Worm (Caenorhabditis elegans) whole organism, L2 larva: Measurements from ENCODE around the gene sre-14.

Source experiments
- C34F6.9 ChIP-seq: fragments of 150-350 bp; optimal IDR thresholded peaks from 2 replicates; lab custom pipeline; 2014; ENCODE audit warnings: missing biosample characterization, missing genetic modification characterization
- F13H6.1 ChIP-seq: sonication (generic microtip); optimal IDR thresholded peaks from 2 replicates; lab custom pipeline; 2016; ENCODE audit warnings: missing genetic modification characterization, missing compliant biosample characterization
- Y55F3AM.14 ChIP-seq: fragments of 200-800 bp; sonication (Bioruptor generic); optimal IDR thresholded peaks from 2 replicates; lab custom pipeline; 2018; ENCODE audit warnings: mild to moderate bottlenecking, missing genetic modification characterization, missing compliant biosample characterization
- alr-1 ChIP-seq: fragments of 150-350 bp; optimal IDR thresholded peaks from 2 replicates; lab custom pipeline; 2014; ENCODE audit warnings: missing biosample characterization, missing genetic modification characterization
- aly-2 ChIP-seq: fragments of 150-350 bp; optimal IDR thresholded peaks from 2 replicates; lab custom pipeline; 2014; ENCODE audit warnings: missing biosample characterization, missing genetic modification characterization
- ama-1 ChIP-seq: fragments of 150-350 bp; optimal IDR thresholded peaks from 2 replicates; lab custom pipeline; 2018; ENCODE audit warnings: inconsistent platforms
- blmp-1 ChIP-seq: sonication (generic microtip); optimal IDR thresholded peaks from 2 replicates; lab custom pipeline; 2017; ENCODE audit warnings: missing genetic modification characterization, mild to moderate bottlenecking, missing compliant biosample characterization, antibody characterized with exemption, moderate library complexity; ENCODE audit not compliant: insufficient read depth
- ceh-82 ChIP-seq: fragments of 150-350 bp; optimal IDR thresholded peaks from 2 replicates; lab custom pipeline; 2014; ENCODE audit warnings: missing biosample characterization, missing genetic modification characterization
- crh-2 ChIP-seq: sonication (generic microtip); optimal IDR thresholded peaks from 2 replicates; lab custom pipeline; 2017; ENCODE audit warnings: missing biosample characterization, missing genetic modification characterization
- egl-27 ChIP-seq: sonication (generic microtip); optimal IDR thresholded peaks from 3 replicates; lab custom pipeline; 2017; ENCODE audit warnings: missing biosample characterization, missing genetic modification reagents, missing genetic modification characterization
- elt-1 ChIP-seq: fragments of 150-350 bp; optimal IDR thresholded peaks from 2 replicates; lab custom pipeline; 2014; ENCODE audit warnings: missing biosample characterization, missing genetic modification characterization
- gmeb-1 ChIP-seq: fragments of 150-350 bp; optimal IDR thresholded peaks from 2 replicates; lab custom pipeline; 2014; ENCODE audit warnings: missing biosample characterization, missing genetic modification characterization
- lin-11 ChIP-seq: fragments of 150-350 bp; sonication (generic microtip); optimal IDR thresholded peaks from 2 replicates; lab custom pipeline; 2014; ENCODE audit warnings: missing biosample characterization, missing genetic modification characterization, inconsistent platforms, mixed read lengths
- lin-13 ChIP-seq: fragments of 150-350 bp; optimal IDR thresholded peaks from 2 replicates; lab custom pipeline; 2014; ENCODE audit warnings: missing biosample characterization, missing genetic modification reagents, missing genetic modification characterization
- lin-39 ChIP-seq: fragments of 150-350 bp; optimal IDR thresholded peaks from 2 replicates; lab custom pipeline; 2014; ENCODE audit warnings: missing biosample characterization, missing genetic modification reagents, missing genetic modification characterization
- lsy-2 ChIP-seq, 2 experiments: fragments of 150-350 bp in 1 of 2; sonication (generic microtip) in 1 of 2; optimal IDR thresholded peaks; 2 replicates each; lab custom pipeline; 2014 to 2017; ENCODE audit warnings: missing biosample characterization in 2 of 2, missing genetic modification characterization in 2 of 2
- mab-5 ChIP-seq: fragments of 150-350 bp; optimal IDR thresholded peaks from 2 replicates; lab custom pipeline; 2014; ENCODE audit warnings: missing biosample characterization, missing genetic modification characterization
- mbf-1 ChIP-seq: sonication (generic microtip); optimal IDR thresholded peaks from 2 replicates; lab custom pipeline; 2017; ENCODE audit warnings: missing biosample characterization, missing genetic modification characterization
- mdl-1 ChIP-seq, 2 experiments: fragments of 150-350 bp in 1 of 2; sonication (generic microtip) in 1 of 2; optimal IDR thresholded peaks; 2 replicates each; lab custom pipeline; 2017; ENCODE audit warnings: missing biosample characterization in 2 of 2, missing genetic modification characterization in 2 of 2
- nhr-10 ChIP-seq: sonication (generic microtip); optimal IDR thresholded peaks from 2 replicates; lab custom pipeline; 2017; ENCODE audit warnings: missing biosample characterization, missing genetic modification characterization
- nhr-11 ChIP-seq: fragments of 150-350 bp; optimal IDR thresholded peaks from 2 replicates; lab custom pipeline; 2014; ENCODE audit warnings: missing biosample characterization, missing genetic modification characterization
- nhr-12 ChIP-seq: fragments of 150-350 bp; optimal IDR thresholded peaks from 2 replicates; lab custom pipeline; 2014; ENCODE audit warnings: missing biosample characterization, missing genetic modification characterization
- nhr-129 ChIP-seq: fragments of 150-350 bp; optimal IDR thresholded peaks from 2 replicates; lab custom pipeline; 2014; ENCODE audit warnings: missing biosample characterization, missing genetic modification characterization
- nhr-21 ChIP-seq: fragments of 150-350 bp; optimal IDR thresholded peaks from 2 replicates; lab custom pipeline; 2014; ENCODE audit warnings: missing biosample characterization, missing genetic modification characterization
- nhr-23 ChIP-seq: fragments of 150-350 bp; optimal IDR thresholded peaks from 2 replicates; lab custom pipeline; 2014; ENCODE audit warnings: missing biosample characterization, missing genetic modification reagents, missing genetic modification characterization
- nhr-237 ChIP-seq: fragments of 150-350 bp; optimal IDR thresholded peaks from 2 replicates; lab custom pipeline; 2014; ENCODE audit warnings: missing biosample characterization, missing genetic modification characterization
- nhr-25 ChIP-seq: fragments of 150-350 bp; sonication (generic microtip); optimal IDR thresholded peaks from 3 replicates; lab custom pipeline; 2014; ENCODE audit warnings: missing biosample characterization, missing genetic modification characterization
- nhr-77 ChIP-seq: fragments of 150-350 bp; optimal IDR thresholded peaks from 2 replicates; lab custom pipeline; 2014; ENCODE audit warnings: missing biosample characterization, missing genetic modification characterization
- sem-4 ChIP-seq: fragments of 150-350 bp; optimal IDR thresholded peaks from 2 replicates; lab custom pipeline; 2014; ENCODE audit warnings: missing biosample characterization, missing genetic modification reagents, missing genetic modification characterization
- skn-1 ChIP-seq: sonication (generic microtip); optimal IDR thresholded peaks from 2 replicates; lab custom pipeline; 2017; ENCODE audit warnings: missing biosample characterization, missing genetic modification characterization
- sma-3 ChIP-seq: sonication (generic microtip); optimal IDR thresholded peaks from 2 replicates; lab custom pipeline; 2016; ENCODE audit warnings: missing genetic modification reagents, missing genetic modification characterization, missing compliant biosample characterization
- sma-9 ChIP-seq, 2 experiments: fragments of 150-350 bp in 1 of 2; sonication (generic microtip) in 1 of 2; optimal IDR thresholded peaks; 2 replicates each; lab custom pipeline; 2014 to 2016; ENCODE audit warnings: missing genetic modification characterization in 2 of 2, mild to moderate bottlenecking in 1 of 2, missing biosample characterization in 1 of 2, missing compliant biosample characterization in 1 of 2, missing genetic modification reagents in 1 of 2, moderate library complexity in 1 of 2
- unc-55 ChIP-seq: fragments of 150-350 bp; sonication (generic microtip); optimal IDR thresholded peaks from 3 replicates; lab custom pipeline; 2014; ENCODE audit warnings: missing biosample characterization, missing genetic modification reagents, missing genetic modification characterization
- unc-62 ChIP-seq: fragments of 150-350 bp; optimal IDR thresholded peaks from 2 replicates; lab custom pipeline; 2014; ENCODE audit warnings: missing biosample characterization, missing genetic modification reagents, missing genetic modification characterization
- zag-1 ChIP-seq: fragments of 150-350 bp; optimal IDR thresholded peaks from 2 replicates; lab custom pipeline; 2014; ENCODE audit warnings: missing biosample characterization, missing genetic modification characterization
- ztf-1 ChIP-seq: fragments of 200-800 bp; sonication (Bioruptor generic); conservative IDR thresholded peaks from 2 replicates; pipeline ENCODE4 v1.3.6; 2022; ENCODE audit warnings: missing genetic modification characterization, missing compliant biosample characterization
- ztf-11 ChIP-seq: sonication (generic microtip); optimal IDR thresholded peaks from 2 replicates; lab custom pipeline; 2017; ENCODE audit warnings: missing biosample characterization, missing genetic modification characterization
- ztf-4 ChIP-seq: fragments of 150-350 bp; optimal IDR thresholded peaks from 2 replicates; lab custom pipeline; 2014; ENCODE audit warnings: missing biosample characterization, missing genetic modification characterization

sre-14 gene

ce11 chrIV:12282157-12282789, 21.0 kb upstream of the sre-14 start, which contains the start of the genes C42C1.12 and C42C1.19:
Gene C42C1.12 (minus strand): TSS chrIV:12282207.
Gene C42C1.19 (plus strand): TSS chrIV:12282739.
- no peak for TF ChIP-seq nhr-129
- no peak for TF ChIP-seq nhr-23 (tag; lab: Kevin White, UChicago)
- peak; percentile 6 to 64 for TF ChIP-seq lsy-2 (tag; optimal IDR thresholded peaks at IDR 0.05; lab: Kevin White, UChicago)
- TF ChIP-seq lin-11 (tag; lab: Kevin White, UChicago) = no peak
- TF ChIP-seq C34F6.9 (tag; lab: Kevin White, UChicago) = peak; percentile 56
- no peak for TF ChIP-seq lin-39 (tag; lab: Kevin White, UChicago)
- no peak for TF ChIP-seq nhr-12 (tag; lab: Kevin White, UChicago)

- TF ChIP-seq unc-62 = no peak
- peak; percentile 20 for TF ChIP-seq nhr-129
Observed at ce11 chrIV:12279340-12279739, 18.1 kb upstream of the sre-14 start, which contains the start of gene ltah-1.1. Gene ltah-1.1 (plus strand): TSS chrIV:12279622.

- TF ChIP-seq lsy-2 (tag; optimal IDR thresholded peaks at IDR 0.05; lab: Kevin White, UChicago) (peak in 1 of 2 experiments; percentile 68), ama-1 (lab: Kevin White, UChicago) (no peak), nhr-129 (peak; percentile 63), crh-2 (tag; lab: Kevin White, UChicago) (peak; percentile 18)
Observed at ce11 chrIV:12278507-12278906, 17.3 kb upstream of the sre-14 start, which contains the start of the genes tag-335 and vkmt-1. Gene tag-335 (minus strand): TSS chrIV:12278594. Gene vkmt-1 (plus strand): TSS chrIV:12278725.

- TF ChIP-seq ztf-11 (tag; lab: Kevin White, UChicago) (no peak), mab-5 (tag; lab: Kevin White, UChicago) (no peak), alr-1 (tag; lab: Kevin White, UChicago) (no peak), nhr-21 (tag; lab: Kevin White, UChicago) (no peak), ceh-82 (tag; lab: Kevin White, UChicago) (no peak), sma-3 (GFP tag; lab: Kevin White, UChicago) (no peak), F13H6.1 (tag; lab: Kevin White, UChicago) (no peak), lin-11 (tag; lab: Kevin White, UChicago) (no peak), unc-55 (GFP tag; lab: Kevin White, UChicago) (no peak), nhr-77 (tag; lab: Kevin White, UChicago) (no peak), nhr-237 (no peak), sma-9 (GFP tag; optimal IDR thresholded peaks at IDR 0.05; lab: Kevin White, UChicago) (no peak), sma-9 (tag; optimal IDR thresholded peaks at IDR 0.05; lab: Kevin White, UChicago) (no peak), ztf-4 (no peak), sem-4 (tag; lab: Kevin White, UChicago) (no peak), nhr-12 (tag; lab: Kevin White, UChicago) (no peak), zag-1 (no peak), lin-13 (no peak), crh-2 (tag; lab: Kevin White, UChicago) (no peak), nhr-25 (tag; lab: Kevin White, UChicago) (no peak), blmp-1 (tag; lab: Kevin White, UChicago) (no peak)
- TF ChIP-seq, all 48 proteins: peak for 0
Observed at ce11 chrIV:12275892-12276291, 14.6 kb upstream of the sre-14 start, which contains the start of gene vps-8. Gene vps-8 (minus strand): TSS chrIV:12275992.

ce11 chrIV:12274365-12274764, 13.1 kb upstream of the sre-14 start:
- no peak for TF ChIP-seq nhr-23 (tag; lab: Kevin White, UChicago)
- TF ChIP-seq egl-27 = no peak
- no peak for TF ChIP-seq nhr-10 (tag; lab: Kevin White, UChicago)
- TF ChIP-seq skn-1 (tag; lab: Kevin White, UChicago) = no peak
- TF ChIP-seq Y55F3AM.14 = no peak
- no peak for TF ChIP-seq mbf-1 (tag; lab: Kevin White, UChicago)
- TF ChIP-seq ztf-1 (GFP tag; lab: Robert Waterston, UW) = no peak
- no peak for TF ChIP-seq ztf-4
- TF ChIP-seq mab-5 (tag; lab: Kevin White, UChicago) = no peak
- TF ChIP-seq mdl-1 (tag; optimal IDR thresholded peaks at IDR 0.05; lab: Kevin White, UChicago) = no peak
- no peak for TF ChIP-seq elt-1 (tag; lab: Kevin White, UChicago)
- no peak for TF ChIP-seq nhr-11 (tag; lab: Kevin White, UChicago)
- peak; percentile 22 for TF ChIP-seq nhr-129
- TF ChIP-seq lin-13 = no peak
- TF ChIP-seq gmeb-1 (tag; lab: Kevin White, UChicago) = peak; percentile 5
- no peak for TF ChIP-seq aly-2 (tag; lab: Kevin White, UChicago)
